Fruit fly (Drosophila melanogaster): Measurements from ENCODE around the gene sicily.

DNA sequence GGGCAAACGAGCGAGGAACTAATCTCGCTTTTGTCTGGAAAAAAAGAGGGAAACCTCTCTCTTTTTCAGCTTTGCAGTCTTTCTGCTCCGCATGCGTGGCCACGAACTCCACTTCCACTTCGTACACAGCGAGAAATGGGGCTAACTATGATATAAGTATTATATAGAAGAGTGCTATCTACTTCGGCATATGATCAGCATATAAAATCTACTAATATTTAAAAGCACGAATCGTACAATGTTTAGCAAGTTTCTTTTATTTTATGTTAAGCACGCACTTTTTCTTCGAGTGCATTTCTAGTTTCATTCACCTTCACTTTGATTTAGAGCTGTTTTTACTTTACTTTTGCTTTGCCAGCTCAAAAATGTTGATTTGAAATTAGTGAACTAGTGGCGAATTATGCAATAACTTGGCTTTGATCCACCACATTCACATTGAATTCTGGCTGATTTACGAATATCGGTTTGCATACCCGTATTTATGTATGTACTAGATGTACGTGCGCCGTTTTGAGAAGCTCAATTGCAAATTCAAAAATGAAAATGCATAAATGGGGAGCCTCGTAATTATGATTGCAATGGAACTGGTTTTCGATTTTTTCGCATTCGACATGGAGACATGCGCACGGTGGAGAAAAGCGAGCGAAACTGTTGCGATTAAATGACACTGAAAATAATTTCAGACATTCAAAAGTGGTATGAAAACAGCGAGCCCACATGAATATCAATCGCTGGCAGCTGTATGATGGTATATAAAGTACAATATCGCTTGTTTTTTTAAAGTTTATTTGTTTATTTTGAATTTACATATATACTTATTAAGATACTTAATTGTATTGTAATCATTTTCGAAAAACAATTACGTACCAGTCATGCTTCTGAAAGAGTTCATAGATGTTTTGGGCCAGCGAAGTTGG is 33.8 kb upstream of the sicily start:
- TF ChIP-seq Dfd (GFP tag; optimal IDR thresholded peaks at IDR 0.05) (no peak), Dif (GFP tag; optimal IDR thresholded peaks at IDR 0.05; ENCODE audit: partially characterized antibody) (no peak), dsf (GFP tag; optimal IDR thresholded peaks at IDR 0.05; ENCODE audit: borderline replicate concordance) (no peak), Hnf4 (GFP tag; optimal IDR thresholded peaks at IDR 0.05) (peak; percentile 75), pan (optimal IDR thresholded peaks at IDR 0.05) (no peak), foxo (GFP tag; optimal IDR thresholded peaks at IDR 0.05) (peak in 1 of 2 experiments; percentile 85), Vsx2 (GFP tag; optimal IDR thresholded peaks at IDR 0.05; ENCODE audit: partially characterized antibody) (no peak)
